Fruit fly (Drosophila melanogaster) whole organism, embryonic: ENCODE data around the gene CG12116.

Source experiments
- Ada2b ChIP-seq: fragments of 200-800 bp; sonication (Bioruptor generic); IDR thresholded peaks from 2 replicates; pipeline ENCODE4 v1.3.6; 2022; ENCODE audit warnings: missing biosample characterization, missing genetic modification characterization
- Atf-2 ChIP-seq: fragments of 200-800 bp; sonication (Bioruptor generic); optimal IDR thresholded peaks from 2 replicates; lab custom pipeline; 2016; ENCODE audit warnings: missing biosample characterization, missing genetic modification characterization
- Bgb ChIP-seq: fragments of 200-800 bp; sonication (Bioruptor generic); IDR thresholded peaks from 2 replicates; pipeline ENCODE4 v1.3.6; 2022; ENCODE audit warnings: missing biosample characterization, missing genetic modification characterization; ENCODE audit not compliant: partially characterized antibody
- CG12299 ChIP-seq: fragments of 200-800 bp; sonication (Bioruptor generic); optimal IDR thresholded peaks from 2 replicates; lab custom pipeline; 2018; ENCODE audit warnings: missing biosample characterization, mild to moderate bottlenecking, missing genetic modification characterization
- CG12769 ChIP-seq: fragments of 200-800 bp; sonication (Bioruptor generic); optimal IDR thresholded peaks from 2 replicates; lab custom pipeline; 2019; ENCODE audit warnings: missing biosample characterization, mild to moderate bottlenecking, missing genetic modification characterization, moderate library complexity
- CG12942 ChIP-seq: fragments of 200-800 bp; sonication (Bioruptor generic); optimal IDR thresholded peaks from 3 replicates; lab custom pipeline; 2016; ENCODE audit warnings: missing biosample characterization, missing genetic modification characterization
- CG17361 ChIP-seq: fragments of 200-800 bp; sonication (Bioruptor generic); IDR thresholded peaks from 3 replicates; pipeline ENCODE4 v1.3.6; 2022; ENCODE audit warnings: missing biosample characterization, missing genetic modification characterization
- CG1792 ChIP-seq: fragments of 200-800 bp; sonication (Bioruptor generic); optimal IDR thresholded peaks from 2 replicates; lab custom pipeline; 2016; ENCODE audit warnings: missing biosample characterization, missing genetic modification characterization
- CG2120 ChIP-seq: fragments of 200-800 bp; sonication (Bioruptor generic); optimal IDR thresholded peaks from 3 replicates; lab custom pipeline; 2016; ENCODE audit warnings: missing biosample characterization, missing genetic modification characterization
- CG2875 ChIP-seq: fragments of 200-800 bp; sonication (Bioruptor generic); optimal IDR thresholded peaks from 2 replicates; lab custom pipeline; 2017; ENCODE audit warnings: missing biosample characterization, mild to moderate bottlenecking, missing genetic modification characterization, missing genetic modification reagents
- CG31441 ChIP-seq: fragments of 200-800 bp; sonication (Bioruptor generic); IDR thresholded peaks from 2 replicates; pipeline ENCODE4 v1.3.6; 2022; ENCODE audit warnings: missing biosample characterization, missing genetic modification characterization
- CG4820 ChIP-seq: fragments of 200-800 bp; sonication (Bioruptor generic); optimal IDR thresholded peaks from 3 replicates; lab custom pipeline; 2016; ENCODE audit warnings: missing biosample characterization, missing genetic modification characterization
- CG4854 ChIP-seq: fragments of 200-800 bp; sonication (Bioruptor generic); optimal IDR thresholded peaks from 2 replicates; lab custom pipeline; 2016; ENCODE audit warnings: missing biosample characterization, missing genetic modification characterization, inconsistent platforms
- CG6765 ChIP-seq: fragments of 200-800 bp; sonication (Bioruptor generic); optimal IDR thresholded peaks from 3 replicates; lab custom pipeline; 2017; ENCODE audit warnings: missing biosample characterization, mild to moderate bottlenecking, missing genetic modification characterization
- CG9727 ChIP-seq: fragments of 200-800 bp; sonication (Bioruptor generic); optimal IDR thresholded peaks from 3 replicates; lab custom pipeline; 2017; ENCODE audit warnings: missing biosample characterization, mild to moderate bottlenecking, missing genetic modification characterization
- Dbx ChIP-seq: fragments of 200-800 bp; sonication (Bioruptor generic); IDR thresholded peaks from 3 replicates; pipeline ENCODE4 v1.3.6; 2022; ENCODE audit warnings: missing biosample characterization, missing genetic modification characterization
- Dip3 ChIP-seq: fragments of 200-800 bp; sonication (Bioruptor generic); optimal IDR thresholded peaks from 3 replicates; lab custom pipeline; 2016; ENCODE audit warnings: missing biosample characterization, missing genetic modification characterization
- Doc3 ChIP-seq: fragments of 200-800 bp; sonication (Bioruptor generic); IDR thresholded peaks from 3 replicates; pipeline ENCODE4 v1.3.6; 2022; ENCODE audit warnings: missing biosample characterization, missing genetic modification characterization; ENCODE audit not compliant: partially characterized antibody
- Elba2 ChIP-seq: fragments of 200-800 bp; sonication (Bioruptor generic); optimal IDR thresholded peaks from 3 replicates; lab custom pipeline; 2016; ENCODE audit warnings: missing biosample characterization, missing genetic modification characterization
- HLH4C ChIP-seq: fragments of 200-800 bp; sonication (Bioruptor generic); IDR thresholded peaks from 3 replicates; pipeline ENCODE4 v1.3.6; 2022; ENCODE audit warnings: missing biosample characterization, missing genetic modification characterization; ENCODE audit not compliant: partially characterized antibody
- Hmr ChIP-seq: fragments of 200-800 bp; sonication (Bioruptor generic); optimal IDR thresholded peaks from 3 replicates; lab custom pipeline; 2017; ENCODE audit warnings: mild to moderate bottlenecking, missing biosample characterization, missing genetic modification reagents, missing genetic modification characterization
- Hr39 ChIP-seq: fragments of >200 bp; optimal IDR thresholded peaks from 2 replicates; lab custom pipeline; 2017
- Nf-YC ChIP-seq: fragments of 200-800 bp; optimal IDR thresholded peaks from 3 replicates; lab custom pipeline; 2019; ENCODE audit warnings: missing biosample characterization, mild to moderate bottlenecking, missing genetic modification characterization, moderate library complexity
- Pdp1 ChIP-seq, 2 experiments: fragments of 200-800 bp; sonication (Bioruptor generic); optimal IDR thresholded peaks; 3 replicates each; lab custom pipeline; 2016; ENCODE audit warnings: missing biosample characterization in 2 of 2, missing genetic modification characterization in 2 of 2, mild to moderate bottlenecking in 1 of 2, moderate library complexity in 1 of 2
- Spps ChIP-seq: fragments of 200-800 bp; sonication (Bioruptor generic); optimal IDR thresholded peaks from 2 replicates; lab custom pipeline; 2018; ENCODE audit warnings: missing biosample characterization, mild to moderate bottlenecking, missing genetic modification characterization
- Usf ChIP-seq: fragments of 200-800 bp; sonication (Bioruptor generic); optimal IDR thresholded peaks from 2 replicates; lab custom pipeline; 2017; ENCODE audit warnings: missing genotype, missing biosample characterization, missing genetic modification characterization
- Xrp1 ChIP-seq: fragments of 200-800 bp; sonication (Bioruptor generic); IDR thresholded peaks from 2 replicates; pipeline ENCODE4 v1.3.6; 2022; ENCODE audit warnings: missing biosample characterization, missing genetic modification characterization
- cato ChIP-seq: fragments of 200-800 bp; sonication (Bioruptor generic); optimal IDR thresholded peaks from 2 replicates; lab custom pipeline; 2016; ENCODE audit warnings: missing biosample characterization, missing genetic modification characterization, borderline replicate concordance
- crp ChIP-seq, 2 experiments: fragments of 200-800 bp; sonication (Bioruptor generic); optimal IDR thresholded peaks; 2 replicates in 1 of 2; 3 replicates in 1 of 2; lab custom pipeline; 2017; ENCODE audit warnings: missing biosample characterization in 2 of 2, missing genetic modification characterization in 2 of 2, mild to moderate bottlenecking in 1 of 2, moderate library complexity in 1 of 2
- da ChIP-seq: fragments of 200-800 bp; sonication (Bioruptor generic); optimal IDR thresholded peaks from 2 replicates; lab custom pipeline; 2016; ENCODE audit warnings: missing biosample characterization, missing genetic modification characterization
- dan ChIP-seq: fragments of 200-800 bp; sonication (Bioruptor generic); IDR thresholded peaks from 2 replicates; pipeline ENCODE4 v1.3.6; 2022; ENCODE audit warnings: missing biosample characterization, missing genetic modification characterization
- dm ChIP-seq: fragments of 200-800 bp; sonication (Bioruptor generic); optimal IDR thresholded peaks from 3 replicates; lab custom pipeline; 2016; ENCODE audit warnings: missing biosample characterization, missing genetic modification characterization
- dmrt99B ChIP-seq: fragments of 200-800 bp; sonication (Bioruptor generic); optimal IDR thresholded peaks from 2 replicates; lab custom pipeline; 2018; ENCODE audit warnings: missing biosample characterization, mild to moderate bottlenecking, missing genetic modification characterization, moderate library complexity
- ems ChIP-seq: fragments of 200-800 bp; sonication (Bioruptor generic); optimal IDR thresholded peaks from 3 replicates; lab custom pipeline; 2016; ENCODE audit warnings: missing biosample characterization, missing genetic modification characterization
- gcm2 ChIP-seq: fragments of 200-800 bp; sonication (Bioruptor generic); optimal IDR thresholded peaks from 2 replicates; lab custom pipeline; 2016; ENCODE audit warnings: missing biosample characterization, missing genetic modification characterization
- gfzf ChIP-seq: fragments of 200-800 bp; sonication (Bioruptor generic); optimal IDR thresholded peaks from 2 replicates; lab custom pipeline; 2016; ENCODE audit warnings: missing biosample characterization, mild to moderate bottlenecking, missing genetic modification characterization, moderate library complexity
- her ChIP-seq: fragments of 200-800 bp; sonication (Bioruptor generic); optimal IDR thresholded peaks from 2 replicates; lab custom pipeline; 2016; ENCODE audit warnings: missing biosample characterization, missing genetic modification characterization
- ind ChIP-seq: fragments of 200-800 bp; sonication (Bioruptor generic); optimal IDR thresholded peaks from 3 replicates; lab custom pipeline; 2016; ENCODE audit warnings: missing biosample characterization, missing genetic modification characterization
- jigr1 ChIP-seq: fragments of 200-800 bp; sonication (Bioruptor generic); IDR thresholded peaks from 3 replicates; pipeline ENCODE4 v1.3.6; 2022; ENCODE audit warnings: missing biosample characterization, missing genetic modification characterization
- kni ChIP-seq: fragments of 200-800 bp; sonication (Bioruptor generic); optimal IDR thresholded peaks from 3 replicates; lab custom pipeline; 2017; ENCODE audit warnings: mild to moderate bottlenecking, missing biosample characterization, missing genetic modification reagents, missing genetic modification characterization
- lilli ChIP-seq: fragments of 200-800 bp; sonication (Bioruptor generic); optimal IDR thresholded peaks from 3 replicates; lab custom pipeline; 2016; ENCODE audit warnings: missing biosample characterization, missing genetic modification characterization
- odd ChIP-seq: fragments of 200-800 bp; sonication (Bioruptor generic); optimal IDR thresholded peaks from 2 replicates; lab custom pipeline; 2017; ENCODE audit warnings: missing biosample characterization, mild to moderate bottlenecking, missing genetic modification characterization
- pb ChIP-seq: fragments of 200-800 bp; sonication (Bioruptor generic); optimal IDR thresholded peaks from 3 replicates; lab custom pipeline; 2016; ENCODE audit warnings: missing biosample characterization, missing genetic modification characterization
- pita ChIP-seq: fragments of 200-800 bp; sonication (Bioruptor generic); optimal IDR thresholded peaks from 2 replicates; lab custom pipeline; 2017; ENCODE audit warnings: missing biosample characterization, mild to moderate bottlenecking, missing genetic modification characterization
- ranshi ChIP-seq: fragments of 200-800 bp; sonication (Bioruptor generic); IDR thresholded peaks from 2 replicates; pipeline ENCODE4 v1.3.6; 2022; ENCODE audit warnings: missing biosample characterization, missing genetic modification characterization
- seq ChIP-seq: fragments of 200-800 bp; sonication (Bioruptor generic); IDR thresholded peaks from 2 replicates; pipeline ENCODE4 v1.3.6; 2022; ENCODE audit warnings: missing biosample characterization, missing genetic modification characterization
- sr ChIP-seq: fragments of 200-800 bp; sonication (Bioruptor generic); IDR thresholded peaks from 3 replicates; pipeline ENCODE4 v1.3.6; 2022; ENCODE audit warnings: missing biosample characterization, missing genetic modification characterization
- tgo ChIP-seq: fragments of 200-800 bp; sonication (Bioruptor generic); IDR thresholded peaks from 3 replicates; pipeline ENCODE4 v1.3.6; 2022; ENCODE audit warnings: missing biosample characterization, missing genetic modification characterization
- tll ChIP-seq, 2 experiments: fragments of 200-800 bp in 1 of 2; fragments of >200 bp in 1 of 2; sonication (Bioruptor generic) in 1 of 2; optimal IDR thresholded peaks; 2 replicates each; lab custom pipeline; 2017 to 2019; ENCODE audit warnings: missing biosample characterization in 2 of 2, missing genetic modification characterization in 2 of 2, mild to moderate bottlenecking in 1 of 2, moderate library complexity in 1 of 2
- usp ChIP-seq: fragments of >200 bp; optimal IDR thresholded peaks from 2 replicates; lab custom pipeline; 2017; ENCODE audit warnings: missing biosample characterization, missing genetic modification characterization
- yki ChIP-seq: fragments of >200 bp; optimal IDR thresholded peaks from 3 replicates; lab custom pipeline; 2018

The CG12116 gene

dm6 chrX:8464378-8465036, 4.3 kb downstream of the CG12116 start, which contains the start of gene Sptr (continued):
- TF ChIP-seq dan (no peak), Doc3 (no peak), ranshi (GFP tag; lab: Robert Waterston, UW) (peak; percentile 89), CG2875 (GFP tag; lab: Kevin White, UChicago) (peak; percentile 62), ems (GFP tag; lab: Kevin White, UChicago) (peak; percentile 80), CG6765 (GFP tag; lab: Kevin White, UChicago) (peak; percentile 91), pita (GFP tag; lab: Kevin White, UChicago) (no peak), Dbx (GFP tag; lab: Robert Waterston, UW) (peak; percentile 91), pb (peak; percentile 25), Bgb (GFP tag; lab: Robert Waterston, UW) (no peak), Pdp1 (GFP tag; optimal IDR thresholded peaks at IDR 0.05; lab: Kevin White, UChicago) (peak; percentile 75 to 79), usp (GFP tag; lab: Kevin White, UChicago) (no peak), kni (GFP tag; lab: Kevin White, UChicago) (no peak), gcm2 (GFP tag; lab: Kevin White, UChicago) (no peak), da (GFP tag; lab: Kevin White, UChicago) (no peak), odd (GFP tag; lab: Kevin White, UChicago) (peak; percentile 86), CG2120 (GFP tag; lab: Kevin White, UChicago) (peak; percentile 96), CG4854 (peak; percentile 72), CG12769 (tag; lab: Kevin White, UChicago) (peak; percentile 89), tgo (peak; percentile 92), Ada2b (GFP tag; lab: Robert Waterston, UW) (peak; percentile 92), Usf (GFP tag; lab: Kevin White, UChicago) (peak; percentile 69), Hmr (peak; percentile 96), CG31441 (GFP tag; lab: Robert Waterston, UW) (peak; percentile 86), CG9727 (GFP tag; lab: Kevin White, UChicago) (peak; percentile 86), Atf-2 (GFP tag; lab: Kevin White, UChicago) (peak; percentile 37), Nf-YC (tag; lab: Kevin White, UChicago) (peak; percentile 80), tll (GFP tag; optimal IDR thresholded peaks at IDR 0.05; lab: Kevin White, UChicago) (no peak), cato (GFP tag; lab: Kevin White, UChicago) (peak; percentile 43), crp (GFP tag; optimal IDR thresholded peaks at IDR 0.05; lab: Kevin White, UChicago) (peak in 1 of 2 experiments; percentile 69), Xrp1 (GFP tag; lab: Robert Waterston, UW) (peak; percentile 89), dmrt99B (tag; lab: Kevin White, UChicago) (peak; percentile 92), CG12942 (peak; percentile 74), yki (lab: Kevin White, UChicago) (no peak), Spps (peak; percentile 3), dm (GFP tag; lab: Kevin White, UChicago) (peak; percentile 28), jigr1 (GFP tag; lab: Robert Waterston, UW) (peak; percentile 50; the same call in 2 of the 3 replicates), seq (GFP tag; lab: Robert Waterston, UW) (peak; percentile 93), her (GFP tag; lab: Kevin White, UChicago) (peak; percentile 64), HLH4C (GFP tag; lab: Robert Waterston, UW) (no peak), CG4820 (GFP tag; lab: Kevin White, UChicago) (peak; percentile 69), CG17361 (peak; percentile 77), lilli (GFP tag; lab: Kevin White, UChicago) (peak; percentile 92), Elba2 (GFP tag; lab: Kevin White, UChicago) (no peak), CG1792 (GFP tag; lab: Kevin White, UChicago) (peak; percentile 58), Dip3 (GFP tag; lab: Kevin White, UChicago) (peak; percentile 79), ind (peak; percentile 86), CG12299 (tag; lab: Kevin White, UChicago) (peak; percentile 90), Hr39 (lab: Kevin White, UChicago) (no peak), sr (GFP tag; lab: Robert Waterston, UW) (peak; percentile 44; the same call in 1 of the 3 replicates), gfzf (GFP tag; lab: Kevin White, UChicago) (no peak)
